Fruit fly (Drosophila melanogaster): ENCODE results near the gene Rcd2.

Rcd2 gene

dm6 chr3L:20531257-20531656 is 9.0 kb downstream of the Rcd2 start:
- TF ChIP-seq Jra (GFP tag; optimal IDR thresholded peaks at IDR 0.05), result no peak
- TF ChIP-seq ey (GFP tag; optimal IDR thresholded peaks at IDR 0.05), result no peak
- no peak for TF ChIP-seq foxo (GFP tag; optimal IDR thresholded peaks at IDR 0.05)
- TF ChIP-seq Rel (GFP tag; optimal IDR thresholded peaks at IDR 0.05), result no peak
- TF ChIP-seq Rel (tag; optimal IDR thresholded peaks at IDR 0.05), result no peak
- no peak for TF ChIP-seq tai (GFP tag; optimal IDR thresholded peaks at IDR 0.05)
- TF ChIP-seq CG32264 (GFP tag; optimal IDR thresholded peaks at IDR 0.05), result no peak
- no peak for TF ChIP-seq dsf (GFP tag; optimal IDR thresholded peaks at IDR 0.05; ENCODE audit: borderline replicate concordance)
- no peak for TF ChIP-seq OdsH (GFP tag; optimal IDR thresholded peaks at IDR 0.05)
- no peak for TF ChIP-seq psq (GFP tag; optimal IDR thresholded peaks at IDR 0.05)
- TF ChIP-seq dl (GFP tag; optimal IDR thresholded peaks at IDR 0.05; ENCODE audit: insufficient read depth in 1 of 2, partially characterized antibody in 2 of 2), result no peak
- TF ChIP-seq Dfd (GFP tag; optimal IDR thresholded peaks at IDR 0.05), result no peak
- TF ChIP-seq h (GFP tag; optimal IDR thresholded peaks at IDR 0.05), result no peak

DNA sequence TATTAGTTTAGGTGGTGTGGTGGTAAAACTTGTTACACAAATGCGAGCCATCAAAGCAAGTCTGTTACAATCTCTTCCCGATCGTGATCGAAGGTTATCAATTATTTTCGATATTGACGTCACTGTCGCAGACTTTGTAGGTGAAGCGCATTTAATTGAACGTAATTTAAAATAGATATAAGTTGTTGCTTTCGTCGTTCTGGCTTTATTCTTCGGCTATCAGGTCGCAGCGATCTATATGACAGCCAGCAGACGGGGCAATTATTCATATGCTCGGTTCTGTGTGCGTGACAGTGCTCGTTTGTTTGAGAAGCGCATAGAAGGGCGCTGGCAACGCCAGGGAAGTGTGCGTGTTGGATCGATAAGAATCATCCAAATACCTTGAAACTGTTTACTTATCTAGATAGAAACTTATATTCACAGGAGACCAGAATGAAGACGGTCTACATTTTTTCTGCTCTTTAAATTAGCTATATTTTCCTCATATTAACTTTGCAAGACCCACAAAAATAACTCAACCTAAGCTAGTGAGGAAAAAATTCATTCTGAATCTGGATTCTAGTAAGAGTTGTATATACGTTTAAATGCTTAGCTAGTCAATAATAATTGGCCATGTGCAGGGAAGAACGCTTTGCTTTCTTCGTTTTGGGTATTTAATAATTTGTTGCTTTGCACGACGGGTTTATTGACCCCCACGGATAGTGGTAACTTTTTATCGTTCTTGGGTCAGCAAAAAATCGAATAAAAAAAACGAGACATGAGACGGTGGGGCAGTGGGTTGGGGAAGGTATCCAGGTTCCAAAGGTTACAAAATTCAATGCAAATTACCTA is 9.7 kb downstream of the Rcd2 start:
- TF ChIP-seq Hnf4 (GFP tag; optimal IDR thresholded peaks at IDR 0.05) (peak; percentile 9), sv (GFP tag; optimal IDR thresholded peaks at IDR 0.05) (no peak), CG32264 (GFP tag; optimal IDR thresholded peaks at IDR 0.05) (no peak), Sp1 (GFP tag; optimal IDR thresholded peaks at IDR 0.05) (no peak), psq (GFP tag; optimal IDR thresholded peaks at IDR 0.05) (no peak)

dm6 chr3L:20529918-20530317 is 10.3 kb downstream of the Rcd2 start:
- TF ChIP-seq sv (GFP tag; optimal IDR thresholded peaks at IDR 0.05) (no peak), CG9705 (GFP tag; optimal IDR thresholded peaks at IDR 0.05) (no peak), tai (GFP tag; optimal IDR thresholded peaks at IDR 0.05) (no peak), rgr (GFP tag; optimal IDR thresholded peaks at IDR 0.05) (no peak), Mio (GFP tag; optimal IDR thresholded peaks at IDR 0.05) (no peak), Hr83 (GFP tag; optimal IDR thresholded peaks at IDR 0.05; ENCODE audit: poor library complexity, severe bottlenecking) (no peak), brk (GFP tag; optimal IDR thresholded peaks at IDR 0.05) (no peak), N (GFP tag; optimal IDR thresholded peaks at IDR 0.05) (no peak), dsf (GFP tag; optimal IDR thresholded peaks at IDR 0.05; ENCODE audit: borderline replicate concordance) (no peak), psq (GFP tag; optimal IDR thresholded peaks at IDR 0.05) (no peak), GATAd (GFP tag; optimal IDR thresholded peaks at IDR 0.05) (no peak), Dif (GFP tag; optimal IDR thresholded peaks at IDR 0.05; ENCODE audit: partially characterized antibody) (no peak), sage (GFP tag; optimal IDR thresholded peaks at IDR 0.05) (no peak)

DNA sequence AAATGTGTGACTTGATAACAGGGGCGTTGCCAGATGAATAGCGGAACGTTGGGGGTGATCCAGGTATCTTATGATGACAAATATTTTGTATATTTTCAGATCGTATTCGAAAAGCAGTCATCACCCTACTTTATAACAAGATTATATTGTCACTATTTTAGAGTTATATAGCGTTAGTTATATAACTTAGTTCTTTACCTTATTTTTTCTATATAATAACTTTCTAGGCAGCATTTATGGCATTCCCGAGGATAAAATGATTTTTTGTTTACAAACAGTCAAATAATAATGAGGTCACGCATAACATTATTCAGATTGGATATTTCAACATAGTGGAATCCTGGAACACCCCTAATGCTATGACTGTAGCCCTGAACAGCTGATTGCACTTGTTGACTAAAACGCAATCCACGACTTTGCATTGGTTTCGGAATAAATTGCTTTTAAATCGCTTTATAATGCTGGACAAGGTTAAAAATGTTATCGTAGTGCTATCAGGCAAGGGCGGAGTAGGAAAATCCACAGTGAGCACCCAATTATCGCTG is 13.9 kb downstream of the Rcd2 start, which contains the start of gene Nubp2:
Gene Nubp2, plus strand, starts transcription at position 381 of the 545 bp plus-strand sequence.
- peak; percentile 96 for TF ChIP-seq CG9705 (GFP tag; optimal IDR thresholded peaks at IDR 0.05)
- TF ChIP-seq Vsx2 (GFP tag; optimal IDR thresholded peaks at IDR 0.05; ENCODE audit: partially characterized antibody), result no peak
- TF ChIP-seq tai (GFP tag; optimal IDR thresholded peaks at IDR 0.05), result no peak
- TF ChIP-seq sage (GFP tag; optimal IDR thresholded peaks at IDR 0.05), result peak; percentile 68
- TF ChIP-seq Jra (GFP tag; optimal IDR thresholded peaks at IDR 0.05), result peak; percentile 90
- peak; percentile 95 for TF ChIP-seq rgr (GFP tag; optimal IDR thresholded peaks at IDR 0.05)
- TF ChIP-seq GATAd (GFP tag; optimal IDR thresholded peaks at IDR 0.05), result no peak
- peak; percentile 59 for TF ChIP-seq CG32264 (GFP tag; optimal IDR thresholded peaks at IDR 0.05)
- TF ChIP-seq lola (GFP tag; optimal IDR thresholded peaks at IDR 0.05), result no peak
- no peak for TF ChIP-seq CrebA (GFP tag; optimal IDR thresholded peaks at IDR 0.05; ENCODE audit: borderline replicate concordance)
- TF ChIP-seq Dfd (GFP tag; optimal IDR thresholded peaks at IDR 0.05), result no peak
- TF ChIP-seq jim (GFP tag; optimal IDR thresholded peaks at IDR 0.05), result no peak
- TF ChIP-seq dl (GFP tag; optimal IDR thresholded peaks at IDR 0.05; ENCODE audit: insufficient read depth in 1 of 2, partially characterized antibody in 2 of 2), result no peak
- no peak for TF ChIP-seq Dif (GFP tag; optimal IDR thresholded peaks at IDR 0.05; ENCODE audit: partially characterized antibody)
- peak; percentile 71 for TF ChIP-seq Mio (GFP tag; optimal IDR thresholded peaks at IDR 0.05)
- TF ChIP-seq N (GFP tag; optimal IDR thresholded peaks at IDR 0.05), result no peak
- TF ChIP-seq usp (GFP tag; optimal IDR thresholded peaks at IDR 0.05), result no peak
- peak; percentile 95 for TF ChIP-seq Sp1 (GFP tag; optimal IDR thresholded peaks at IDR 0.05)
- TF ChIP-seq HLH106 (tag; optimal IDR thresholded peaks at IDR 0.05), result peak; percentile 97
- TF ChIP-seq Rel (GFP tag; optimal IDR thresholded peaks at IDR 0.05), result peak; percentile 27
- TF ChIP-seq Rel (tag; optimal IDR thresholded peaks at IDR 0.05), result peak; percentile 74
- TF ChIP-seq dmrt93B (GFP tag; optimal IDR thresholded peaks at IDR 0.05), result peak; percentile 95
- TF ChIP-seq Abd-B (GFP tag; optimal IDR thresholded peaks at IDR 0.05), result no peak
- peak; percentile 91 for TF ChIP-seq br (GFP tag; optimal IDR thresholded peaks at IDR 0.05)
- TF ChIP-seq pan (optimal IDR thresholded peaks at IDR 0.05), result no peak
- TF ChIP-seq dsf (GFP tag; optimal IDR thresholded peaks at IDR 0.05; ENCODE audit: borderline replicate concordance), result peak; percentile 87
- peak; percentile 93 for TF ChIP-seq Hnf4 (GFP tag; optimal IDR thresholded peaks at IDR 0.05)
- TF ChIP-seq Hr78 (GFP tag; optimal IDR thresholded peaks at IDR 0.05), result no peak
- peak; percentile 95 for TF ChIP-seq ey (GFP tag; optimal IDR thresholded peaks at IDR 0.05)
- peak; percentile 93 for TF ChIP-seq sv (GFP tag; optimal IDR thresholded peaks at IDR 0.05)
- TF ChIP-seq Hr83 (GFP tag; optimal IDR thresholded peaks at IDR 0.05; ENCODE audit: poor library complexity, severe bottlenecking), result peak; percentile 32
- peak; percentile 91 for TF ChIP-seq psq (GFP tag; optimal IDR thresholded peaks at IDR 0.05)
- TF ChIP-seq fru (GFP tag; optimal IDR thresholded peaks at IDR 0.05), result peak; percentile 94
- TF ChIP-seq OdsH (GFP tag; optimal IDR thresholded peaks at IDR 0.05), result peak; percentile 92
- peak in 1 of 2 experiments; percentile 96 for TF ChIP-seq foxo (GFP tag; optimal IDR thresholded peaks at IDR 0.05)
- peak; percentile 90 for TF ChIP-seq woc (GFP tag; optimal IDR thresholded peaks at IDR 0.05)
